Fruit fly (Drosophila melanogaster) whole organism, adult: ENCODE measurements around the gene CG32152.
A peak's percentile ranks its signal among the peaks of the same experiment; 100 is the strongest.

Source experiments
- CG11617 ChIP-seq: fragments of 200-800 bp; sonication (Bioruptor generic); optimal IDR thresholded peaks from 2 replicates; lab custom pipeline; 2017; ENCODE audit warnings: mild to moderate bottlenecking, missing biosample characterization, missing genetic modification reagents, missing genetic modification characterization
- CG12768 ChIP-seq: fragments of 200-800 bp; sonication (Bioruptor generic); optimal IDR thresholded peaks from 2 replicates; lab custom pipeline; 2017; ENCODE audit warnings: missing biosample characterization, missing genetic modification characterization, mild to moderate bottlenecking, moderate library complexity, missing genetic modification reagents
- CG14711 ChIP-seq: fragments of 200-800 bp; sonication (Bioruptor generic); optimal IDR thresholded peaks from 2 replicates; lab custom pipeline; 2018; ENCODE audit warnings: missing biosample characterization, mild to moderate bottlenecking, missing genetic modification characterization, moderate library complexity
- CG1620 ChIP-seq: fragments of 200-800 bp; sonication (Bioruptor generic); optimal IDR thresholded peaks from 2 replicates; lab custom pipeline; 2016; ENCODE audit warnings: missing biosample characterization, missing genetic modification characterization
- CG33017 ChIP-seq: fragments of 200-800 bp; sonication (Bioruptor generic); optimal IDR thresholded peaks from 2 replicates; lab custom pipeline; 2018; ENCODE audit warnings: missing biosample characterization, mild to moderate bottlenecking, missing genetic modification characterization, moderate library complexity
- CG5204 ChIP-seq: fragments of 200-800 bp; sonication (Bioruptor generic); optimal IDR thresholded peaks from 2 replicates; lab custom pipeline; 2016; ENCODE audit warnings: missing biosample characterization, missing genetic modification characterization
- CG7045 ChIP-seq: fragments of 200-800 bp; sonication (Bioruptor generic); optimal IDR thresholded peaks from 2 replicates; lab custom pipeline; 2017; ENCODE audit warnings: missing biosample characterization, mild to moderate bottlenecking, missing genetic modification characterization
- CG7101 ChIP-seq: fragments of 200-800 bp; sonication (Bioruptor generic); optimal IDR thresholded peaks from 2 replicates; lab custom pipeline; 2018; ENCODE audit warnings: missing biosample characterization, mild to moderate bottlenecking, missing genetic modification characterization, moderate library complexity
- Clk ChIP-seq: fragments of 200-800 bp; sonication (Bioruptor generic); optimal IDR thresholded peaks from 2 replicates; lab custom pipeline; 2017; ENCODE audit warnings: missing biosample characterization, missing genetic modification characterization
- Crg-1 ChIP-seq: fragments of 200-800 bp; sonication (Bioruptor generic); optimal IDR thresholded peaks from 2 replicates; lab custom pipeline; 2016; ENCODE audit warnings: missing biosample characterization, missing genetic modification characterization
- Hr96 ChIP-seq: fragments of 200-800 bp; sonication (Bioruptor generic); optimal IDR thresholded peaks from 2 replicates; lab custom pipeline; 2016; ENCODE audit warnings: missing biosample characterization, missing genetic modification characterization
- Mnt ChIP-seq: fragments of 200-800 bp; sonication (Bioruptor generic); optimal IDR thresholded peaks from 2 replicates; lab custom pipeline; 2016; ENCODE audit warnings: missing biosample characterization, mild to moderate bottlenecking, missing genetic modification characterization
- bab1 ChIP-seq: fragments of 200-800 bp; sonication (Bioruptor generic); optimal IDR thresholded peaks from 3 replicates; lab custom pipeline; 2019; ENCODE audit warnings: missing biosample characterization, mild to moderate bottlenecking, missing genetic modification characterization, moderate library complexity
- cic ChIP-seq: fragments of 200-800 bp; sonication (Bioruptor generic); optimal IDR thresholded peaks from 2 replicates; lab custom pipeline; 2017; ENCODE audit warnings: missing biosample characterization, mild to moderate bottlenecking, missing genetic modification characterization, moderate library complexity
- cnc ChIP-seq, 2 experiments: fragments of >200 bp; optimal IDR thresholded peaks; 2 replicates each; lab custom pipeline; 2017
- kay ChIP-seq: fragments of 200-800 bp; sonication (Bioruptor generic); peaks from one replicate; lab custom pipeline; 2016; ENCODE audit warnings: missing biosample characterization, missing genetic modification characterization, borderline replicate concordance
- ovo ChIP-seq: fragments of 200-800 bp; sonication (Bioruptor generic); optimal IDR thresholded peaks from 2 replicates; lab custom pipeline; 2016; ENCODE audit warnings: missing biosample characterization, missing genetic modification characterization
- pad ChIP-seq: fragments of 200-800 bp; sonication (Bioruptor generic); optimal IDR thresholded peaks from 3 replicates; lab custom pipeline; 2017; ENCODE audit warnings: missing biosample characterization, missing genetic modification characterization, mild to moderate bottlenecking, moderate library complexity, missing genetic modification reagents
- tj ChIP-seq: fragments of 200-800 bp; sonication (Bioruptor generic); optimal IDR thresholded peaks from 3 replicates; lab custom pipeline; 2017; ENCODE audit warnings: missing biosample characterization, mild to moderate bottlenecking, missing genetic modification characterization, moderate library complexity
- toe ChIP-seq: fragments of 200-800 bp; sonication (Bioruptor generic); optimal IDR thresholded peaks from 2 replicates; lab custom pipeline; 2016; ENCODE audit warnings: missing biosample characterization, missing genetic modification characterization

CG32152 gene

DNA sequence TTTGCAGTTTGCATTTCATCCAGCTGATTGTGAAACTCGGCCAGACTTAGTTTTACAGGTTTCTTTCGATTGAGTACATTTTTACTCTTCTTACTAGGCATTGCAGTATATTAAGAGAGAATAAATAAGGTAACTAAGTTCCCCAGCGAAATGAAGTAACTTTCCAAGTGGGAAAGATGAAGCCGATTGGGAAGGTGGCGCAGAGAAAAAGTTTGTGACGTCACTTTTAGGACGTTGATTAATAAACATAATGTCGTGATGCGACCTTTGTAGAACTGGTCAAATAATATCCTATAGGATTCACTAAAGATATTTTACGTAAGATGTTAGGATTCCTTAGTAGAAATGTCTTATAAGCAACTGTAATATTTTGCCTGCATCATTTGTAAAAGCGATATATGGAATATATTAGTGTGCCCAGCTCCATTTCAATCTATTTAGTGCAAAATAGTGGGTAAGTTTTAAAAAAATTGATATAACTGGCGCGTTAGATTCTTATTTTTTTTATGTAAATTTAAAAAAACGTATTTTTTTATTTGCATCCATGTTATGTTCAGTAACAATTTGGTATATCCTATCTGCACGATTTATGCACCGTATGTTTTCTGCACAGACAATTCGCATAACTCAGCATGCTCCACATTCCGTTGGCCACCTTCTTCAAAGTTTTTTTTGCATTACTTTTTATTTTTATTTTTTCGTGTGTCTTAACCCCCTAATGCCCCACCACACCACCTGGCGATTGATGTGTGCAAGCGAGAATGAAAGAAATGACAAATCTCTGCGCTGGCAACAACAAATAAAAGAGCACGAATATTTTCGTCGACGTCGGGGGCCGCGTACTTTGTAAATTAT lies at the start of gene CG32152:
Gene CG32152 (minus strand): TSS at position 352 of the 855 bp plus-strand sequence.
- TF ChIP-seq tj (peak; percentile 87), CG14711 (no peak), bab1 (GFP tag; lab: Kevin White, UChicago) (peak; percentile 47), Crg-1 (GFP tag; lab: Kevin White, UChicago) (no peak)

DNA sequence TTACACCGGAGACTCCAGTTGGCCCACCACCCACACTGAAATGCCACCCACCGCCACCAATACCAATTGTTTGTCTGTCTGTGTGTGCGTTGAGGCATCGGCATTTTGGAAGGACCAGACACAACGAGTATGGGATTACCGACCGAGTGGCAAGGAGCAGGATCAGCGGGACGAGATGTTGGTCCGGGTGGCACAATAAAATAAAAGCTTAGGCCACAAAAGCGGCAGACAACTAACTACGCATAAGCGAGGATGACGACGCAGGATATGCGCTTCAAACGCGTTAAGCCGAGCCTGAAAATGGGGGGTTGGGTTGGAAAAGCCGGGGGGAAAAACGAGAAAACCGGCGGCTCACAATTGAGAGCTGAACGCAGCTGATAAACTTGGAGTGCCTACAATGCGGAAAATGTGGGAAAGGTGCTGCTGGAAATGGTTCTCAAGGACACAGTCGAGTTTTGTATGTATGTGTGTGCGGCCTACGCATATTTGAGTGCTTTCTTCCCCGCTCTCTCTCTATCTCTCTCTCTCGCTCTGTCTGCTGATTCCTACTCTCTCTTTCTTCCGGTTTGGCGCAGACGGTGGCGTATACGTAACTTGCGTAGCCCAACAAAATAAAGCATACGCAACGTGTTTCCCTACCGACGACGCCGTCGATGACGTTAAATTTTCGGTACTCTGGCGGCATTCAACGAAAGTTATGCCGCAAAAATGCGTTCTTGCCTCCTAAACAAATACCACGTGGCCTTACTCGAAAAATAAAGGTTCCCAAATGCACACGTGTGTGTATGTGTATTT lies 48.9 kb upstream of the CG32152 start:
- TF ChIP-seq bab1 (GFP tag; lab: Kevin White, UChicago), result no peak
- TF ChIP-seq CG11617, result no peak
- no peak for TF ChIP-seq Clk (GFP tag; lab: Kevin White, UChicago)
- TF ChIP-seq CG1620 (GFP tag; lab: Kevin White, UChicago), result no peak
- no peak for TF ChIP-seq CG14711
- TF ChIP-seq CG12768 (GFP tag; lab: Kevin White, UChicago), result no peak
- no peak for TF ChIP-seq Mnt (GFP tag; lab: Kevin White, UChicago)
- TF ChIP-seq kay (GFP tag; lab: Kevin White, UChicago), result no peak
- TF ChIP-seq toe (GFP tag; lab: Kevin White, UChicago), result no peak
- TF ChIP-seq CG5204 (GFP tag; lab: Kevin White, UChicago), result no peak
- no peak for TF ChIP-seq pad
- no peak for TF ChIP-seq CG33017
- no peak for TF ChIP-seq Hr96 (GFP tag; lab: Kevin White, UChicago)
- no peak for TF ChIP-seq cic (GFP tag; lab: Kevin White, UChicago)
- no peak for TF ChIP-seq CG7101 (tag; lab: Kevin White, UChicago)
- no peak for TF ChIP-seq Crg-1 (GFP tag; lab: Kevin White, UChicago)
- no peak for TF ChIP-seq CG7045 (GFP tag; lab: Kevin White, UChicago)
- TF ChIP-seq tj, result no peak
- no peak for TF ChIP-seq ovo (GFP tag; lab: Kevin White, UChicago)
- TF ChIP-seq cnc (optimal IDR thresholded peaks at IDR 0.05; lab: Kevin White, UChicago), result no peak

DNA sequence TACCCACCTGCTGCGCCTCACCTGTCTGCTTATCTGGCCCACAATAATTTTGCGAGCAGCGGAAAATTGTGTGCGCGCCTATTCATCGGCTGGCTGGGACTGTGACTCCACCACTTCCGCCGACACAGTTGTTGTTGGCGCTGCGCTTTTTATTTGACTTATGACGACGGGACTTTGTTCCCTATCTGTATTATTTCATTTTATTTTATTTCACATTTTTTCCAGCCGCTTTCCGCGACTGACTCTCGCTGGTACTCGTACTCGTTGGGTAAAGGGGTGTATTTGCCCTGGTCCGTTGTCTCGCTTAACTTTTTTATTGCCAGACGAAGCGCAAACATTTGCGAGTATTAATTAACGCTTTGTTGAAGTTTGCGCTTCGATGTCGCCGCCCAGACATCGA lies 47.0 kb upstream of the CG32152 start:
- no peak for TF ChIP-seq CG1620 (GFP tag; lab: Kevin White, UChicago)
- no peak for TF ChIP-seq Crg-1 (GFP tag; lab: Kevin White, UChicago)
- TF ChIP-seq CG33017, result peak; percentile 14
- peak; percentile 26 for TF ChIP-seq cic (GFP tag; lab: Kevin White, UChicago)
- peak; percentile 34 for TF ChIP-seq CG11617
- no peak for TF ChIP-seq CG5204 (GFP tag; lab: Kevin White, UChicago)
- TF ChIP-seq pad, result peak; percentile 10
- no peak for TF ChIP-seq cnc (optimal IDR thresholded peaks at IDR 0.05; lab: Kevin White, UChicago)
- TF ChIP-seq tj, result no peak
- TF ChIP-seq bab1 (GFP tag; lab: Kevin White, UChicago), result no peak
- TF ChIP-seq kay (GFP tag; lab: Kevin White, UChicago), result peak; percentile 86
- TF ChIP-seq Mnt (GFP tag; lab: Kevin White, UChicago), result peak; percentile 41
- TF ChIP-seq CG14711, result no peak
- no peak for TF ChIP-seq Clk (GFP tag; lab: Kevin White, UChicago)
- peak; percentile 14 for TF ChIP-seq CG7045 (GFP tag; lab: Kevin White, UChicago)
- peak; percentile 11 for TF ChIP-seq toe (GFP tag; lab: Kevin White, UChicago)
- peak; percentile 34 for TF ChIP-seq CG7101 (tag; lab: Kevin White, UChicago)
- TF ChIP-seq ovo (GFP tag; lab: Kevin White, UChicago), result peak; percentile 36
- TF ChIP-seq CG12768 (GFP tag; lab: Kevin White, UChicago), result peak; percentile 67
- peak; percentile 5 for TF ChIP-seq Hr96 (GFP tag; lab: Kevin White, UChicago)

DNA sequence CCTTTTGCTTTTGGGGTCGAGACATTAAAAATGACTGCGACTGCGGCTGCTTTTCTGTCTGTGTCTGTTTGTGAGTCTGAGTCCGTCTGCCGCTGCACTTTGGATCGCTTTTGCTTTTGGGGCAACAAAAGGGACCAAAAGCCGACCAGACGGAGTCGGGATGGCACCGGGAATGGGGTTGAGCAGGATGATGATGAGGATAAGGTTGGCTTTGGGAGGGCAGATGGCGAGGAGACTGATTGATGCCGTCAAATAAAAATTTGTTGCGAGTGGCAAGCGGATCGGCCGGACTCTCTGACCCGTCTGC lies 46.0 kb upstream of the CG32152 start:
- TF ChIP-seq CG1620 (GFP tag; lab: Kevin White, UChicago) (no peak), ovo (GFP tag; lab: Kevin White, UChicago) (no peak), bab1 (GFP tag; lab: Kevin White, UChicago) (no peak), Hr96 (GFP tag; lab: Kevin White, UChicago) (no peak), toe (GFP tag; lab: Kevin White, UChicago) (no peak), cic (GFP tag; lab: Kevin White, UChicago) (no peak), cnc (optimal IDR thresholded peaks at IDR 0.05; lab: Kevin White, UChicago) (no peak), CG7045 (GFP tag; lab: Kevin White, UChicago) (no peak), Crg-1 (GFP tag; lab: Kevin White, UChicago) (no peak), kay (GFP tag; lab: Kevin White, UChicago) (no peak), CG14711 (no peak), pad (no peak), CG33017 (no peak), Mnt (GFP tag; lab: Kevin White, UChicago) (no peak), Clk (GFP tag; lab: Kevin White, UChicago) (no peak), CG7101 (tag; lab: Kevin White, UChicago) (no peak), tj (no peak)
